Worm (Caenorhabditis elegans): ENCODE measurements around the gene avr-15.

- TF ChIP-seq R02D3.7 (tag; optimal IDR thresholded peaks at IDR 0.05): no peak
- TF ChIP-seq lin-39 (tag; optimal IDR thresholded peaks at IDR 0.05): no peak
- no peak for TF ChIP-seq nhr-11 (tag; optimal IDR thresholded peaks at IDR 0.05)
- TF ChIP-seq dpl-1 (GFP tag; optimal IDR thresholded peaks at IDR 0.05): no peak
These were observed 44.8 kb upstream of the avr-15 start, which contains the start of gene C56A3.6 for ce11 chrV:13556297-13556696.
